Fruit fly (Drosophila melanogaster) whole organism, prepupa: ENCODE results near the gene CG31055.

Experiments
- CG32006 ChIP-seq: fragments of 200-800 bp; sonication (Bioruptor generic); optimal IDR thresholded peaks from 3 replicates; lab custom pipeline; 2017; ENCODE audit warnings: missing biosample characterization, mild to moderate bottlenecking, missing genetic modification characterization
- CG34406 ChIP-seq: fragments of 200-800 bp; sonication (Bioruptor generic); optimal IDR thresholded peaks from 3 replicates; lab custom pipeline; 2016; ENCODE audit warnings: missing biosample characterization, missing genetic modification characterization
- CG6276 ChIP-seq: fragments of 200-800 bp; sonication (Bioruptor generic); optimal IDR thresholded peaks from 2 replicates; lab custom pipeline; 2017; ENCODE audit warnings: missing biosample characterization, mild to moderate bottlenecking, missing genetic modification characterization
- CG8319 ChIP-seq: fragments of 200-800 bp; sonication (Bioruptor generic); optimal IDR thresholded peaks from 3 replicates; lab custom pipeline; 2016; ENCODE audit warnings: missing biosample characterization, missing genetic modification characterization
- dac ChIP-seq: fragments of 200-800 bp; sonication (Bioruptor generic); optimal IDR thresholded peaks from 2 replicates; lab custom pipeline; 2017; ENCODE audit warnings: missing biosample characterization, mild to moderate bottlenecking, missing genetic modification characterization

- TF ChIP-seq CG8319 (GFP tag; lab: Kevin White, UChicago), result no peak
- TF ChIP-seq CG32006 (GFP tag; lab: Kevin White, UChicago), result no peak
- TF ChIP-seq CG34406 (GFP tag; lab: Kevin White, UChicago), result no peak
- no peak for TF ChIP-seq dac (GFP tag; lab: Kevin White, UChicago)
- no peak for TF ChIP-seq CG6276 (GFP tag; lab: Kevin White, UChicago)
These were observed 8.9 kb downstream of the CG31055 start, which contains the start of gene CG12883 for dm6 chr3R:27679019-27679418.
